Worm (Caenorhabditis elegans) whole organism, L2 larva: Measurements from ENCODE around the gene str-66.

Experiments used
- aly-2 ChIP-seq: fragments of 150-350 bp; optimal IDR thresholded peaks from 2 replicates; lab custom pipeline; 2014; ENCODE audit warnings: missing biosample characterization, missing genetic modification characterization
- gmeb-1 ChIP-seq: fragments of 150-350 bp; optimal IDR thresholded peaks from 2 replicates; lab custom pipeline; 2014; ENCODE audit warnings: missing biosample characterization, missing genetic modification characterization
- lsy-2 ChIP-seq, 2 experiments: fragments of 150-350 bp in 1 of 2; sonication (generic microtip) in 1 of 2; optimal IDR thresholded peaks; 2 replicates each; lab custom pipeline; 2014 to 2017; ENCODE audit warnings: missing biosample characterization in 2 of 2, missing genetic modification characterization in 2 of 2
- mdl-1 ChIP-seq, 2 experiments: fragments of 150-350 bp in 1 of 2; sonication (generic microtip) in 1 of 2; optimal IDR thresholded peaks; 2 replicates each; lab custom pipeline; 2017; ENCODE audit warnings: missing biosample characterization in 2 of 2, missing genetic modification characterization in 2 of 2
- nhr-237 ChIP-seq: fragments of 150-350 bp; optimal IDR thresholded peaks from 2 replicates; lab custom pipeline; 2014; ENCODE audit warnings: missing biosample characterization, missing genetic modification characterization
- nhr-77 ChIP-seq: fragments of 150-350 bp; optimal IDR thresholded peaks from 2 replicates; lab custom pipeline; 2014; ENCODE audit warnings: missing biosample characterization, missing genetic modification characterization
- snpc-4 ChIP-seq: fragments of 150-350 bp; optimal IDR thresholded peaks from 2 replicates; lab custom pipeline; 2014; ENCODE audit warnings: missing biosample characterization, missing genetic modification characterization
- unc-39 ChIP-seq: fragments of 150-350 bp; optimal IDR thresholded peaks from 2 replicates; lab custom pipeline; 2014; ENCODE audit warnings: missing biosample characterization, missing genetic modification characterization
- ztf-11 ChIP-seq: sonication (generic microtip); optimal IDR thresholded peaks from 2 replicates; lab custom pipeline; 2017; ENCODE audit warnings: missing biosample characterization, missing genetic modification characterization

ce11 chrV:3112198-3112597 lies 8.2 kb upstream of the str-66 start:
- TF ChIP-seq ztf-11 (tag; lab: Kevin White, UChicago) (no peak), nhr-77 (tag; lab: Kevin White, UChicago) (no peak), lsy-2 (tag; optimal IDR thresholded peaks at IDR 0.05; lab: Kevin White, UChicago) (no peak), nhr-237 (tag; lab: Kevin White, UChicago) (no peak), snpc-4 (tag; lab: Kevin White, UChicago) (no peak), mdl-1 (tag; optimal IDR thresholded peaks at IDR 0.05; lab: Kevin White, UChicago) (no peak), unc-39 (no peak), gmeb-1 (tag; lab: Kevin White, UChicago) (no peak), aly-2 (tag; lab: Kevin White, UChicago) (no peak)
